Worm (Caenorhabditis elegans) whole organism, young adult: Measurements from ENCODE around the gene clec-212.

Experiments
- B0035.1 ChIP-seq: sonication (generic microtip); optimal IDR thresholded peaks from 2 replicates; lab custom pipeline; 2016; ENCODE audit warnings: missing genetic modification characterization, mild to moderate bottlenecking, missing compliant biosample characterization, missing genotype, missing genetic modification reagents
- B0261.1 ChIP-seq: sonication (generic microtip); optimal IDR thresholded peaks from 2 replicates; lab custom pipeline; 2016; ENCODE audit warnings: mild to moderate bottlenecking, missing genetic modification characterization, moderate library complexity, missing compliant biosample characterization
- C17E4.6 ChIP-seq: fragments of 200-800 bp; sonication (Bioruptor generic); IDR thresholded peaks from 2 replicates; pipeline ENCODE4 v1.3.6; 2022; ENCODE audit warnings: missing genetic modification reagents, missing genetic modification characterization, missing compliant biosample characterization
- F10E7.11 ChIP-seq: sonication (generic microtip); optimal IDR thresholded peaks from 2 replicates; lab custom pipeline; 2017; ENCODE audit warnings: mild to moderate bottlenecking, missing genetic modification characterization, moderate library complexity, missing compliant biosample characterization
- F23B12.7 ChIP-seq: sonication (generic microtip); optimal IDR thresholded peaks from 2 replicates; lab custom pipeline; 2017; ENCODE audit warnings: missing genetic modification characterization, mild to moderate bottlenecking, missing compliant biosample characterization, antibody characterized with exemption, moderate library complexity; ENCODE audit not compliant: insufficient read depth
- F39B2.1 ChIP-seq: fragments of 200-800 bp; sonication (Bioruptor generic); IDR thresholded peaks from 2 replicates; pipeline ENCODE4 v1.3.6; 2022; ENCODE audit warnings: missing genetic modification reagents, missing genetic modification characterization, missing compliant biosample characterization
- F52B5.7 ChIP-seq: sonication (generic microtip); optimal IDR thresholded peaks from 2 replicates; lab custom pipeline; 2016; ENCODE audit warnings: mild to moderate bottlenecking, missing genetic modification characterization, missing compliant biosample characterization
- T07F8.4 ChIP-seq: sonication (generic microtip); optimal IDR thresholded peaks from 2 replicates; lab custom pipeline; 2016; ENCODE audit warnings: mild to moderate bottlenecking, missing genetic modification characterization, moderate library complexity, missing compliant biosample characterization
- Y56A3A.18 ChIP-seq: fragments of 200-800 bp; sonication (Bioruptor generic); IDR thresholded peaks from 2 replicates; pipeline ENCODE4 v1.3.6; 2022; ENCODE audit warnings: missing genetic modification reagents, missing genetic modification characterization, missing compliant biosample characterization
- Y67H2A.10 ChIP-seq: fragments of 200-800 bp; sonication (Bioruptor generic); conservative IDR thresholded peaks from 2 replicates; pipeline ENCODE4 v1.3.6; 2022; ENCODE audit warnings: missing genetic modification reagents, missing genetic modification characterization, missing compliant biosample characterization
- Y79H2A.3 ChIP-seq: fragments of 200-800 bp; sonication (Bioruptor generic); conservative IDR thresholded peaks from 2 replicates; pipeline ENCODE4 v1.3.6; 2022; ENCODE audit warnings: missing genetic modification reagents, missing genetic modification characterization, missing compliant biosample characterization
- akir-1 ChIP-seq: fragments of 200-800 bp; sonication (Bioruptor generic); optimal IDR thresholded peaks from 2 replicates; lab custom pipeline; 2018; ENCODE audit warnings: mild to moderate bottlenecking, missing genetic modification characterization, moderate library complexity, missing compliant biosample characterization
- atf-7 ChIP-seq: sonication (generic microtip); optimal IDR thresholded peaks from 2 replicates; lab custom pipeline; 2017; ENCODE audit warnings: mild to moderate bottlenecking, missing genetic modification characterization, missing compliant biosample characterization
- athp-1 ChIP-seq: sonication (generic microtip); optimal IDR thresholded peaks from 2 replicates; lab custom pipeline; 2017; ENCODE audit warnings: mild to moderate bottlenecking, missing genetic modification characterization, missing compliant biosample characterization
- attf-6 ChIP-seq: fragments of 200-800 bp; sonication (Bioruptor generic); IDR thresholded peaks from 2 replicates; pipeline ENCODE4 v1.3.6; 2022; ENCODE audit warnings: missing genetic modification reagents, missing genetic modification characterization, missing compliant biosample characterization
- cebp-1 ChIP-seq, 2 experiments: fragments of 200-800 bp in 1 of 2; sonication (Bioruptor generic) in 1 of 2; sonication (generic microtip) in 1 of 2; IDR thresholded peaks in 1 of 2; optimal IDR thresholded peaks in 1 of 2; 2 replicates each; pipeline versions ENCODE4 v1.3.6 to Lab custom; 2017 to 2022; ENCODE audit warnings: missing compliant biosample characterization in 2 of 2, missing genetic modification characterization in 2 of 2, mild to moderate bottlenecking in 1 of 2, missing genetic modification reagents in 1 of 2, moderate library complexity in 1 of 2
- cebp-2 ChIP-seq: fragments of 200-800 bp; sonication (Bioruptor generic); IDR thresholded peaks from 2 replicates; pipeline ENCODE4 v1.3.6; 2022; ENCODE audit warnings: missing genetic modification characterization, missing compliant biosample characterization
- ceh-58 ChIP-seq: fragments of 200-800 bp; sonication (Bioruptor generic); IDR thresholded peaks from 2 replicates; pipeline ENCODE4 v1.3.6; 2022; ENCODE audit warnings: missing genetic modification characterization, missing compliant biosample characterization
- dox-1 ChIP-seq: fragments of 200-800 bp; sonication (Bioruptor generic); IDR thresholded peaks from 2 replicates; pipeline ENCODE4 v1.3.6; 2022; ENCODE audit warnings: missing genetic modification reagents, missing genetic modification characterization, missing compliant biosample characterization
- dpff-1 ChIP-seq: sonication (generic microtip); optimal IDR thresholded peaks from 2 replicates; lab custom pipeline; 2017; ENCODE audit warnings: mild to moderate bottlenecking, missing genetic modification characterization, missing compliant biosample characterization
- egl-18 ChIP-seq: fragments of 200-800 bp; sonication (Bioruptor generic); IDR thresholded peaks from 2 replicates; pipeline ENCODE4 v1.3.6; 2022; ENCODE audit warnings: missing genetic modification reagents, missing genetic modification characterization, missing compliant biosample characterization
- ets-4 ChIP-seq: fragments of 200-800 bp; sonication (Bioruptor generic); optimal IDR thresholded peaks from 2 replicates; lab custom pipeline; 2018; ENCODE audit warnings: mild to moderate bottlenecking, missing genetic modification characterization, missing compliant biosample characterization
- gei-17 ChIP-seq: fragments of 200-800 bp; sonication (Bioruptor generic); optimal IDR thresholded peaks from 2 replicates; lab custom pipeline; 2018; ENCODE audit warnings: mild to moderate bottlenecking, missing genetic modification characterization, missing compliant biosample characterization
- hlh-26 ChIP-seq: fragments of 200-800 bp; sonication (Bioruptor generic); conservative IDR thresholded peaks from 2 replicates; pipeline ENCODE4 v1.3.6; 2022; ENCODE audit warnings: missing genetic modification reagents, missing genetic modification characterization, missing compliant biosample characterization
- hmg-1.2 ChIP-seq: fragments of 200-800 bp; sonication (Bioruptor generic); IDR thresholded peaks from 2 replicates; pipeline ENCODE4 v1.3.6; 2022; ENCODE audit warnings: missing genetic modification reagents, missing genetic modification characterization, missing compliant biosample characterization
- hsf-1 ChIP-seq: fragments of 200-800 bp; sonication (Bioruptor generic); IDR thresholded peaks from 2 replicates; pipeline ENCODE4 v1.3.6; 2022; ENCODE audit warnings: missing genetic modification reagents, missing genetic modification characterization, missing compliant biosample characterization
- lag-1 ChIP-seq: fragments of 200-800 bp; sonication (Bioruptor generic); IDR thresholded peaks from 2 replicates; pipeline ENCODE4 v1.3.6; 2022; ENCODE audit warnings: missing genetic modification reagents, missing genetic modification characterization, missing compliant biosample characterization
- let-607 ChIP-seq, 2 experiments: fragments of 200-800 bp in 1 of 2; sonication (Bioruptor generic) in 1 of 2; sonication (generic microtip) in 1 of 2; optimal IDR thresholded peaks; 2 replicates each; lab custom pipeline; 2016 to 2018; ENCODE audit warnings: mild to moderate bottlenecking in 2 of 2, missing compliant biosample characterization in 2 of 2, missing genetic modification characterization in 2 of 2, moderate library complexity in 2 of 2, missing genotype in 1 of 2
- lin-26 ChIP-seq: fragments of 200-800 bp; sonication (Bioruptor generic); IDR thresholded peaks from 2 replicates; pipeline ENCODE4 v1.3.6; 2022; ENCODE audit warnings: missing genetic modification reagents, missing genetic modification characterization, missing compliant biosample characterization
- lin-35 ChIP-seq, 3 experiments: fragments of 150-350 bp in 2 of 3; sonication (generic microtip) in 1 of 3; optimal IDR thresholded peaks; 2 replicates each; lab custom pipeline; 2014 to 2018; ENCODE audit warnings: missing biosample characterization in 3 of 3, missing genetic modification characterization in 3 of 3, missing genetic modification reagents in 3 of 3
- lin-54 ChIP-seq: fragments of 200-800 bp; sonication (Bioruptor generic); optimal IDR thresholded peaks from 2 replicates; lab custom pipeline; 2018; ENCODE audit warnings: mild to moderate bottlenecking, missing genetic modification characterization, missing compliant biosample characterization
- lsl-1 ChIP-seq: fragments of 200-800 bp; sonication (Bioruptor generic); optimal IDR thresholded peaks from 2 replicates; lab custom pipeline; 2018; ENCODE audit warnings: mild to moderate bottlenecking, missing genetic modification characterization, moderate library complexity, missing compliant biosample characterization
- madf-3 ChIP-seq: fragments of 200-800 bp; sonication (Bioruptor generic); IDR thresholded peaks from 2 replicates; pipeline ENCODE4 v1.3.6; 2022; ENCODE audit warnings: missing genetic modification reagents, missing genetic modification characterization, missing compliant biosample characterization
- mcd-1 ChIP-seq: fragments of 200-800 bp; sonication (Bioruptor generic); IDR thresholded peaks from 2 replicates; pipeline ENCODE4 v1.3.6; 2022; ENCODE audit warnings: missing genetic modification reagents, missing genetic modification characterization, missing compliant biosample characterization
- nfyb-1 ChIP-seq: fragments of 200-800 bp; sonication (Bioruptor generic); IDR thresholded peaks from 2 replicates; pipeline ENCODE4 v1.3.6; 2022; ENCODE audit warnings: missing genetic modification reagents, missing genetic modification characterization, missing compliant biosample characterization
- nhr-120 ChIP-seq: fragments of 200-800 bp; sonication (Bioruptor generic); IDR thresholded peaks from 2 replicates; pipeline ENCODE4 v1.3.6; 2022; ENCODE audit warnings: missing genetic modification characterization, missing compliant biosample characterization
- nhr-27 ChIP-seq: fragments of 200-800 bp; sonication (Bioruptor generic); optimal IDR thresholded peaks from 2 replicates; lab custom pipeline; 2018; ENCODE audit warnings: mild to moderate bottlenecking, missing genetic modification characterization, moderate library complexity, missing compliant biosample characterization
- nhr-90 ChIP-seq: sonication (generic microtip); optimal IDR thresholded peaks from 2 replicates; lab custom pipeline; 2016; ENCODE audit warnings: missing genotype, mild to moderate bottlenecking, missing genetic modification characterization, missing compliant biosample characterization
- pbrm-1 ChIP-seq: fragments of 200-800 bp; sonication (Bioruptor generic); IDR thresholded peaks from 2 replicates; pipeline ENCODE4 v1.3.6; 2022; ENCODE audit warnings: missing genetic modification reagents, missing genetic modification characterization, missing compliant biosample characterization
- rpc-1 ChIP-seq, 2 experiments: fragments of 150-350 bp in 1 of 2; sonication (generic microtip) in 1 of 2; optimal IDR thresholded peaks; 2 replicates each; lab custom pipeline; 2014 to 2018; ENCODE audit warnings: missing biosample characterization in 1 of 2, missing genetic modification characterization in 1 of 2, missing genetic modification reagents in 1 of 2, missing genotype in 1 of 2
- snpc-1.3 ChIP-seq: sonication (generic microtip); optimal IDR thresholded peaks from 2 replicates; lab custom pipeline; 2017; ENCODE audit warnings: missing genetic modification characterization, mild to moderate bottlenecking, missing compliant biosample characterization, antibody characterized with exemption, moderate library complexity, missing genotype, missing genetic modification reagents; ENCODE audit not compliant: insufficient read depth
- snpc-3.4 ChIP-seq: sonication (generic microtip); optimal IDR thresholded peaks from 2 replicates; lab custom pipeline; 2017; ENCODE audit warnings: missing genetic modification characterization, mild to moderate bottlenecking, missing compliant biosample characterization, antibody characterized with exemption, moderate library complexity, missing genotype, missing genetic modification reagents
- somi-1 ChIP-seq: fragments of 200-800 bp; sonication (Bioruptor generic); optimal IDR thresholded peaks from 2 replicates; lab custom pipeline; 2018; ENCODE audit warnings: mild to moderate bottlenecking, missing genetic modification characterization, missing compliant biosample characterization
- unc-130 ChIP-seq: sonication (generic microtip); optimal IDR thresholded peaks from 2 replicates; lab custom pipeline; 2016; ENCODE audit warnings: missing genetic modification reagents, missing genetic modification characterization, missing compliant biosample characterization
- zfh-2 ChIP-seq: fragments of 200-800 bp; sonication (Bioruptor generic); conservative IDR thresholded peaks from 2 replicates; pipeline ENCODE4 v1.3.6; 2022; ENCODE audit warnings: missing genetic modification reagents, missing genetic modification characterization, missing compliant biosample characterization
- ztf-18 ChIP-seq: sonication (generic microtip); optimal IDR thresholded peaks from 2 replicates; lab custom pipeline; 2016; ENCODE audit warnings: missing genotype, mild to moderate bottlenecking, missing genetic modification characterization, missing compliant biosample characterization
- ztf-22 ChIP-seq: fragments of 200-800 bp; sonication (Bioruptor generic); optimal IDR thresholded peaks from 2 replicates; lab custom pipeline; 2018; ENCODE audit warnings: mild to moderate bottlenecking, missing genetic modification characterization, moderate library complexity, missing compliant biosample characterization

Gene clec-212

ce11 chrV:7587637-7588036 lies 17.4 kb upstream of the clec-212 start, which contains the start of the genes F19F10.11 and C50E3.5 (continued):
- no peak for TF ChIP-seq unc-130
- TF ChIP-seq F10E7.11 (tag; lab: Kevin White, UChicago), result no peak
- no peak for TF ChIP-seq F52B5.7 (tag; lab: Kevin White, UChicago)
- TF ChIP-seq lin-35 (GFP tag; optimal IDR thresholded peaks at IDR 0.05; lab: Kevin White, UChicago), result peak in 1 of 3 experiments; percentile 50
- TF ChIP-seq B0035.1 (tag; lab: Kevin White, UChicago), result no peak
- peak; percentile 28 for TF ChIP-seq lsl-1 (GFP tag; lab: Kevin White, UChicago)
- no peak for TF ChIP-seq nhr-120 (GFP tag; lab: Robert Waterston, UW)
- peak; percentile 98 for TF ChIP-seq hmg-1.2 (GFP tag; lab: Robert Waterston, UW)
- no peak for TF ChIP-seq somi-1
- no peak for TF ChIP-seq atf-7 (tag; lab: Kevin White, UChicago)
- TF ChIP-seq lin-26, result no peak
- TF ChIP-seq nhr-27 (tag; lab: Kevin White, UChicago), result no peak
- TF ChIP-seq mcd-1, result peak; percentile 95
- no peak for TF ChIP-seq gei-17 (GFP tag; lab: Kevin White, UChicago)
- TF ChIP-seq F39B2.1, result no peak
- no peak for TF ChIP-seq attf-6 (GFP tag; lab: Robert Waterston, UW)
- TF ChIP-seq dox-1 (GFP tag; lab: Robert Waterston, UW), result 0 out of 2 replicates have a peak, but pooled peaks have one; percentile 27
- no peak for TF ChIP-seq egl-18 (GFP tag; lab: Robert Waterston, UW)
- no peak for TF ChIP-seq ets-4 (GFP tag; lab: Kevin White, UChicago)
- peak; percentile 45 for TF ChIP-seq F23B12.7 (tag; lab: Kevin White, UChicago)
- TF ChIP-seq Y67H2A.10 (GFP tag; lab: Robert Waterston, UW), result no peak
- peak; percentile 29 for TF ChIP-seq ztf-18 (tag; lab: Kevin White, UChicago)
- TF ChIP-seq athp-1 (tag; lab: Kevin White, UChicago), result no peak
- TF ChIP-seq Y56A3A.18, result no peak
- no peak for TF ChIP-seq Y79H2A.3
- no peak for TF ChIP-seq T07F8.4 (tag; lab: Kevin White, UChicago)
- no peak for TF ChIP-seq cebp-2 (GFP tag; lab: Robert Waterston, UW)
- TF ChIP-seq madf-3 (GFP tag; lab: Robert Waterston, UW), result no peak
- no peak for TF ChIP-seq rpc-1 (optimal IDR thresholded peaks at IDR 0.05; lab: Kevin White, UChicago)
- TF ChIP-seq rpc-1 (tag; optimal IDR thresholded peaks at IDR 0.05; lab: Kevin White, UChicago), result no peak
- no peak for TF ChIP-seq nfyb-1 (GFP tag; lab: Robert Waterston, UW)
- peak; percentile 60 for TF ChIP-seq snpc-1.3 (tag; lab: Kevin White, UChicago)
- peak; percentile 35 for TF ChIP-seq snpc-3.4 (tag; lab: Kevin White, UChicago)
- no peak for TF ChIP-seq ztf-22 (GFP tag; lab: Kevin White, UChicago)

ce11 chrV:7580378-7580777 lies 10.2 kb upstream of the clec-212 start, which contains the start of gene ets-6:
ets-6 (minus strand) TSS chrV:7580546.
- TF ChIP-seq pbrm-1 (GFP tag; lab: Robert Waterston, UW) (no peak), lag-1 (GFP tag; lab: Robert Waterston, UW) (no peak), lsl-1 (GFP tag; lab: Kevin White, UChicago) (peak; percentile 33), C17E4.6 (GFP tag; lab: Robert Waterston, UW) (no peak), zfh-2 (no peak), ztf-18 (tag; lab: Kevin White, UChicago) (peak; percentile 65), snpc-3.4 (tag; lab: Kevin White, UChicago) (peak; percentile 17), B0261.1 (no peak), hlh-26 (GFP tag; lab: Robert Waterston, UW) (no peak), nhr-90 (tag; lab: Kevin White, UChicago) (no peak), ceh-58 (GFP tag; lab: Robert Waterston, UW) (no peak), lin-54 (GFP tag; lab: Kevin White, UChicago) (peak; percentile 22), lin-35 (GFP tag; optimal IDR thresholded peaks at IDR 0.05; lab: Kevin White, UChicago) (no peak), let-607 (tag; optimal IDR thresholded peaks at IDR 0.05; lab: Kevin White, UChicago) (no peak), cebp-1 (GFP tag; IDR thresholded peaks at IDR 0.05; lab: Robert Waterston, UW) (no peak), cebp-1 (tag; optimal IDR thresholded peaks at IDR 0.05; lab: Kevin White, UChicago) (peak; percentile 17), hsf-1 (no peak), akir-1 (GFP tag; lab: Kevin White, UChicago) (no peak), dpff-1 (tag; lab: Kevin White, UChicago) (no peak)
